Worm (Caenorhabditis elegans) whole organism, L4 larva: ENCODE results near the gene C30F2.2.

ENCODE experiments used
- F10B5.3 ChIP-seq: sonication (generic microtip); optimal IDR thresholded peaks from 2 replicates; lab custom pipeline; 2016; ENCODE audit warnings: mild to moderate bottlenecking, missing genetic modification characterization, missing compliant biosample characterization
- F49E8.2 ChIP-seq: sonication (generic microtip); optimal IDR thresholded peaks from 2 replicates; lab custom pipeline; 2016; ENCODE audit warnings: missing compliant biosample characterization, mild to moderate bottlenecking, missing genetic modification characterization, borderline replicate concordance
- R02D3.7 ChIP-seq: fragments of 150-350 bp; sonication (generic microtip); optimal IDR thresholded peaks from 3 replicates; lab custom pipeline; 2014; ENCODE audit warnings: missing biosample characterization, missing genetic modification characterization
- T26A8.4 ChIP-seq: fragments of 200-800 bp; sonication (Bioruptor generic); IDR thresholded peaks from 2 replicates; pipeline ENCODE4 v1.3.6; 2022; ENCODE audit warnings: missing genetic modification characterization, missing compliant biosample characterization
- Y105C5A.15 ChIP-seq: fragments of 200-800 bp; sonication (Bioruptor generic); IDR thresholded peaks from 2 replicates; pipeline ENCODE4 v1.3.6; 2022; ENCODE audit warnings: missing genetic modification characterization, missing compliant biosample characterization
- Y75B8A.6 ChIP-seq: fragments of 200-800 bp; sonication (Bioruptor generic); IDR thresholded peaks from 2 replicates; pipeline ENCODE4 v1.3.6; 2022; ENCODE audit warnings: missing genetic modification reagents, missing genetic modification characterization, missing compliant biosample characterization
- ZK337.2 ChIP-seq: fragments of 200-800 bp; sonication (Bioruptor generic); IDR thresholded peaks from 2 replicates; pipeline ENCODE4 v1.3.6; 2022; ENCODE audit warnings: missing genetic modification reagents, missing genetic modification characterization, missing compliant biosample characterization
- aha-1 ChIP-seq: fragments of 150-350 bp; peaks from one replicate; lab custom pipeline; 2014; ENCODE audit warnings: missing biosample characterization, missing genetic modification characterization
- ama-1 ChIP-seq: fragments of 150-350 bp; optimal IDR thresholded peaks from 2 replicates; lab custom pipeline; 2014; ENCODE audit warnings: inconsistent platforms, mixed read lengths
- arid-1 ChIP-seq: fragments of 200-800 bp; sonication (Bioruptor generic); conservative IDR thresholded peaks from 2 replicates; pipeline ENCODE4 v1.3.6; 2022; ENCODE audit warnings: missing genetic modification reagents, missing genetic modification characterization, missing compliant biosample characterization
- attf-4 ChIP-seq: sonication (generic microtip); optimal IDR thresholded peaks from 3 replicates; lab custom pipeline; 2017; ENCODE audit warnings: missing biosample characterization, missing genetic modification characterization
- ceh-20 ChIP-seq: fragments of 200-800 bp; sonication (Bioruptor generic); IDR thresholded peaks from 2 replicates; pipeline ENCODE4 v1.3.6; 2022; ENCODE audit warnings: missing genetic modification reagents, missing genetic modification characterization, missing compliant biosample characterization
- ceh-28 ChIP-seq: fragments of 150-350 bp; optimal IDR thresholded peaks from 2 replicates; lab custom pipeline; 2014; ENCODE audit warnings: missing biosample characterization, missing genetic modification reagents, missing genetic modification characterization
- ceh-32 ChIP-seq: sonication (generic microtip); optimal IDR thresholded peaks from 2 replicates; lab custom pipeline; 2016; ENCODE audit warnings: mild to moderate bottlenecking, missing genetic modification characterization, missing compliant biosample characterization; ENCODE audit not compliant: poor library complexity
- ceh-82 ChIP-seq: sonication (generic microtip); optimal IDR thresholded peaks from 2 replicates; lab custom pipeline; 2017; ENCODE audit warnings: missing biosample characterization, missing genetic modification characterization
- cey-2 ChIP-seq: sonication (generic microtip); optimal IDR thresholded peaks from 3 replicates; lab custom pipeline; 2017; ENCODE audit warnings: missing genetic modification characterization, mild to moderate bottlenecking, missing compliant biosample characterization, antibody characterized with exemption, borderline replicate concordance; ENCODE audit not compliant: insufficient read depth
- ctbp-1 ChIP-seq: fragments of 200-800 bp; sonication (Bioruptor generic); IDR thresholded peaks from 2 replicates; pipeline ENCODE4 v1.3.6; 2022; ENCODE audit warnings: missing genetic modification reagents, missing genetic modification characterization, missing compliant biosample characterization
- daf-12 ChIP-seq: fragments of 150-350 bp; optimal IDR thresholded peaks from 2 replicates; lab custom pipeline; 2014; ENCODE audit warnings: missing biosample characterization, missing genetic modification reagents, missing genetic modification characterization
- daf-16 ChIP-seq, 3 experiments: sonication (generic microtip); optimal IDR thresholded peaks; 2 replicates each; lab custom pipeline; 2016 to 2017; ENCODE audit warnings: missing genetic modification characterization in 3 of 3, missing genetic modification reagents in 3 of 3, mild to moderate bottlenecking in 2 of 3, missing compliant biosample characterization in 2 of 3, missing biosample characterization in 1 of 3, moderate library complexity in 1 of 3
- daf-19 ChIP-seq: fragments of 200-800 bp; sonication (Bioruptor generic); conservative IDR thresholded peaks from 2 replicates; pipeline ENCODE4 v1.3.6; 2022; ENCODE audit warnings: missing genetic modification characterization, missing compliant biosample characterization
- dmd-6 ChIP-seq: fragments of 200-800 bp; sonication (Bioruptor generic); IDR thresholded peaks from 2 replicates; pipeline ENCODE4 v1.3.6; 2022; ENCODE audit warnings: missing genetic modification reagents, missing genetic modification characterization, missing compliant biosample characterization
- duxl-1 ChIP-seq: sonication (generic microtip); optimal IDR thresholded peaks from 2 replicates; lab custom pipeline; 2016; ENCODE audit warnings: mild to moderate bottlenecking, missing genetic modification characterization, moderate library complexity, missing compliant biosample characterization; ENCODE audit not compliant: poor library complexity
- hlh-30 ChIP-seq: sonication (generic microtip); optimal IDR thresholded peaks from 2 replicates; lab custom pipeline; 2017; ENCODE audit warnings: antibody characterized with exemption, mild to moderate bottlenecking, missing genetic modification characterization, missing compliant biosample characterization; ENCODE audit not compliant: insufficient read depth
- hmg-1.1 ChIP-seq: fragments of 200-800 bp; sonication (Bioruptor generic); IDR thresholded peaks from 2 replicates; pipeline ENCODE4 v1.3.6; 2022; ENCODE audit warnings: missing genetic modification reagents, missing genetic modification characterization, missing compliant biosample characterization
- lir-3 ChIP-seq: sonication (generic microtip); optimal IDR thresholded peaks from 2 replicates; lab custom pipeline; 2016; ENCODE audit warnings: mild to moderate bottlenecking, missing genetic modification characterization, missing compliant biosample characterization
- lsy-2 ChIP-seq, 2 experiments: fragments of 150-350 bp in 1 of 2; sonication (generic microtip) in 1 of 2; optimal IDR thresholded peaks; 2 replicates each; lab custom pipeline; 2014 to 2017; ENCODE audit warnings: missing biosample characterization in 2 of 2, missing genetic modification characterization in 2 of 2
- madf-5 ChIP-seq, 2 experiments: fragments of 200-800 bp; sonication (Bioruptor generic); IDR thresholded peaks; 2 replicates each; pipeline ENCODE4 v1.3.6; 2022; ENCODE audit warnings: missing compliant biosample characterization in 2 of 2, missing genetic modification characterization in 2 of 2
- mdl-1 ChIP-seq, 2 experiments: fragments of 150-350 bp in 1 of 2; sonication (generic microtip) in 1 of 2; optimal IDR thresholded peaks; 2 replicates each; lab custom pipeline; 2014 to 2017; ENCODE audit warnings: missing biosample characterization in 2 of 2, missing genetic modification characterization in 2 of 2
- mdt-29 ChIP-seq: fragments of 200-800 bp; sonication (Bioruptor generic); IDR thresholded peaks from 2 replicates; pipeline ENCODE4 v1.3.6; 2022; ENCODE audit warnings: missing genetic modification reagents, missing genetic modification characterization, missing compliant biosample characterization
- mxl-2 ChIP-seq: fragments of 200-800 bp; sonication (Bioruptor generic); conservative IDR thresholded peaks from 2 replicates; pipeline ENCODE4 v1.3.6; 2022; ENCODE audit warnings: missing genetic modification reagents, missing genetic modification characterization, missing compliant biosample characterization
- mxl-3 ChIP-seq: fragments of 200-800 bp; sonication (Bioruptor generic); optimal IDR thresholded peaks from 2 replicates; lab custom pipeline; 2018; ENCODE audit warnings: mild to moderate bottlenecking, missing genetic modification characterization, missing compliant biosample characterization
- nhr-111 ChIP-seq: fragments of 200-800 bp; sonication (Bioruptor generic); optimal IDR thresholded peaks from 2 replicates; lab custom pipeline; 2018; ENCODE audit warnings: mild to moderate bottlenecking, missing genetic modification characterization, missing compliant biosample characterization
- nhr-237 ChIP-seq: sonication (generic microtip); optimal IDR thresholded peaks from 2 replicates; lab custom pipeline; 2017; ENCODE audit warnings: missing biosample characterization, missing genetic modification characterization
- nhr-25 ChIP-seq: sonication (generic microtip); optimal IDR thresholded peaks from 2 replicates; lab custom pipeline; 2017; ENCODE audit warnings: missing genetic modification characterization, mild to moderate bottlenecking, missing compliant biosample characterization, antibody characterized with exemption, moderate library complexity, borderline replicate concordance; ENCODE audit not compliant: insufficient read depth
- nhr-28 ChIP-seq: fragments of 150-350 bp; optimal IDR thresholded peaks from 2 replicates; lab custom pipeline; 2014; ENCODE audit warnings: missing biosample characterization, missing genetic modification characterization
- nhr-41 ChIP-seq: fragments of 200-800 bp; sonication (Bioruptor generic); IDR thresholded peaks from 2 replicates; pipeline ENCODE4 v1.3.6; 2022; ENCODE audit warnings: missing genetic modification reagents, missing genetic modification characterization, missing compliant biosample characterization
- nhr-48 ChIP-seq: sonication (generic microtip); optimal IDR thresholded peaks from 2 replicates; lab custom pipeline; 2016; ENCODE audit warnings: mild to moderate bottlenecking, missing genetic modification characterization, missing compliant biosample characterization
- nhr-6 ChIP-seq: fragments of 150-350 bp; optimal IDR thresholded peaks from 2 replicates; lab custom pipeline; 2014; ENCODE audit warnings: missing biosample characterization, missing genetic modification characterization
- pha-4 ChIP-seq, 2 experiments: fragments of 150-350 bp in 1 of 2; fragments of 200-800 bp in 1 of 2; sonication (Bioruptor generic) in 1 of 2; IDR thresholded peaks in 1 of 2; optimal IDR thresholded peaks in 1 of 2; 2 replicates each; pipeline versions ENCODE4 v1.3.6 to Lab custom; 2014 to 2022; ENCODE audit warnings: missing genetic modification characterization in 2 of 2, missing genetic modification reagents in 2 of 2, missing biosample characterization in 1 of 2, missing compliant biosample characterization in 1 of 2
- php-3 ChIP-seq: fragments of 200-800 bp; sonication (Bioruptor generic); IDR thresholded peaks from 2 replicates; pipeline ENCODE4 v1.3.6; 2022; ENCODE audit warnings: missing genetic modification reagents, missing genetic modification characterization, missing compliant biosample characterization
- rbr-2 ChIP-seq: sonication (generic microtip); optimal IDR thresholded peaks from 2 replicates; lab custom pipeline; 2016; ENCODE audit warnings: missing genotype, missing genetic modification characterization, missing compliant biosample characterization
- sdz-12 ChIP-seq: fragments of 200-800 bp; sonication (Bioruptor generic); optimal IDR thresholded peaks from 2 replicates; lab custom pipeline; 2018; ENCODE audit warnings: mild to moderate bottlenecking, missing genetic modification characterization, missing compliant biosample characterization
- set-16 ChIP-seq: fragments of 200-800 bp; sonication (Bioruptor generic); IDR thresholded peaks from 2 replicates; pipeline ENCODE4 v1.3.6; 2022; ENCODE audit warnings: missing genetic modification reagents, missing genetic modification characterization, missing compliant biosample characterization
- snpc-1.2 ChIP-seq: fragments of 200-800 bp; sonication (Bioruptor generic); IDR thresholded peaks from 2 replicates; pipeline ENCODE4 v1.3.6; 2022; ENCODE audit warnings: missing genetic modification reagents, missing genetic modification characterization, missing compliant biosample characterization
- spr-3 ChIP-seq: fragments of 200-800 bp; sonication (Bioruptor generic); optimal IDR thresholded peaks from 2 replicates; lab custom pipeline; 2018; ENCODE audit warnings: mild to moderate bottlenecking, missing genetic modification characterization, missing compliant biosample characterization
- unc-130 ChIP-seq: sonication (generic microtip); optimal IDR thresholded peaks from 2 replicates; lab custom pipeline; 2016; ENCODE audit warnings: missing genetic modification reagents, missing genetic modification characterization, missing compliant biosample characterization
- vab-7 ChIP-seq: fragments of 200-800 bp; sonication (Bioruptor generic); IDR thresholded peaks from 2 replicates; pipeline ENCODE4 v1.3.6; 2022; ENCODE audit warnings: missing genetic modification reagents, missing genetic modification characterization, missing compliant biosample characterization
- zag-1 ChIP-seq: fragments of 150-350 bp; optimal IDR thresholded peaks from 2 replicates; lab custom pipeline; 2014; ENCODE audit warnings: missing biosample characterization, missing genetic modification characterization
- ztf-7 ChIP-seq: fragments of 150-350 bp; optimal IDR thresholded peaks from 2 replicates; lab custom pipeline; 2014; ENCODE audit warnings: missing biosample characterization, missing genetic modification characterization

C30F2.2 gene

DNA sequence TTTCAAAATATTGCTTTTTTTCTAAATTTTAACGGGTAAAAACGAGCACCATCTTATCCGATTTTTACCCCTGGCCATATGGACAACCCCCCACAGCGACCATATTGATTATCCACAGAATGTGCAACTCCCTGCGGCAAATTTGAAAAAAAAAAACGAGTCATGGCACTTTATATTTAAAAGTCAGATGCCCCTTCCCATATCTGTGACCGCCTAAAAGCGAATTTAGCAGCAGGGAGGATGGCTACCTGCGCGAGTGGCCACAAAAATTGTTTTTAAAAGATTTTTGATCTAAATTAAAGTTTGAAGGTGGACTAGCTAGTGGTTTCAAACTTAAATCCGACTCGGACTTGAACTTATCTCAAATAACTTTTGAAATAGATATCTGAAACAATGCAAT is 28.6 kb downstream of the C30F2.2 start (continued):
- TF ChIP-seq zag-1 (tag; lab: Kevin White, UChicago) (peak; percentile 96), lsy-2 (tag; optimal IDR thresholded peaks at IDR 0.05; lab: Kevin White, UChicago) (peak; percentile 93 to 96), attf-4 (peak; percentile 52), daf-19 (GFP tag; lab: Robert Waterston, UW) (peak; percentile 98), rbr-2 (tag; lab: Kevin White, UChicago) (peak; percentile 99), R02D3.7 (tag; lab: Kevin White, UChicago) (no peak), nhr-28 (tag; lab: Kevin White, UChicago) (peak; percentile 85), sdz-12 (GFP tag; lab: Kevin White, UChicago) (peak; percentile 70), unc-130 (peak; percentile 2), set-16 (no peak), ctbp-1 (GFP tag; lab: Robert Waterston, UW) (peak; percentile 98), nhr-237 (tag; lab: Kevin White, UChicago) (peak; percentile 93), nhr-48 (tag; lab: Kevin White, UChicago) (peak; percentile 96), ceh-32 (tag; lab: Kevin White, UChicago) (peak; percentile 86), hlh-30 (tag; lab: Kevin White, UChicago) (peak; percentile 93), nhr-111 (no peak), vab-7 (GFP tag; lab: Robert Waterston, UW) (peak; percentile 94), snpc-1.2 (GFP tag; lab: Robert Waterston, UW) (peak; percentile 67), mxl-3 (GFP tag; lab: Kevin White, UChicago) (peak; percentile 86), madf-5 (GFP tag; IDR thresholded peaks at IDR 0.05; lab: Robert Waterston, UW) (peak; percentile 32 to 84; a peak in 2 of 4 replicates), F10B5.3 (tag; lab: Kevin White, UChicago) (peak; percentile 96), daf-12 (tag; lab: Kevin White, UChicago) (peak; percentile 7), mdl-1 (tag; optimal IDR thresholded peaks at IDR 0.05; lab: Kevin White, UChicago) (peak; percentile 91 to 93), dmd-6 (GFP tag; lab: Robert Waterston, UW) (peak; percentile 97), ama-1 (no peak), Y75B8A.6 (GFP tag; lab: Robert Waterston, UW) (peak; percentile 76), daf-16 (GFP tag; optimal IDR thresholded peaks at IDR 0.05; lab: Kevin White, UChicago) (peak; percentile 94 to 99), daf-16 (tag; optimal IDR thresholded peaks at IDR 0.05; lab: Kevin White, UChicago) (peak; percentile 87), Y105C5A.15 (GFP tag; lab: Robert Waterston, UW) (no peak; the same call in 1 of the 2 replicates), F49E8.2 (tag; lab: Kevin White, UChicago) (no peak), aha-1 (tag; lab: Kevin White, UChicago) (peak; percentile 98), ZK337.2 (GFP tag; lab: Robert Waterston, UW) (peak; percentile 88), lir-3 (tag; lab: Kevin White, UChicago) (peak; percentile 94), ceh-82 (tag; lab: Kevin White, UChicago) (peak; percentile 58), cey-2 (peak; percentile 40), mxl-2 (GFP tag; lab: Robert Waterston, UW) (no peak; the same call in none of the 2 replicates), spr-3 (GFP tag; lab: Kevin White, UChicago) (peak; percentile 93), nhr-6 (tag; lab: Kevin White, UChicago) (peak; percentile 96), ztf-7 (peak; percentile 92), ceh-20 (GFP tag; lab: Robert Waterston, UW) (peak; percentile 97), pha-4 (GFP tag; IDR thresholded peaks at IDR 0.05; lab: Robert Waterston, UW) (peak; percentile 97), pha-4 (tag; optimal IDR thresholded peaks at IDR 0.05; lab: Kevin White, UChicago) (peak; percentile 81), hmg-1.1 (GFP tag; lab: Robert Waterston, UW) (peak; percentile 100), arid-1 (peak; percentile 87), php-3 (GFP tag; lab: Robert Waterston, UW) (peak; percentile 97), nhr-25 (tag; lab: Kevin White, UChicago) (peak; percentile 92), duxl-1 (peak; percentile 98), nhr-41 (GFP tag; lab: Robert Waterston, UW) (peak; percentile 47), ceh-28 (tag; lab: Kevin White, UChicago) (peak; percentile 85), T26A8.4 (peak; percentile 99), mdt-29 (peak; percentile 93)
